Worm (Caenorhabditis elegans) whole organism, L2 larva: ENCODE results near the gene dnj-11.

Experiments
- alr-1 ChIP-seq: fragments of 150-350 bp; optimal IDR thresholded peaks from 2 replicates; lab custom pipeline; 2014; ENCODE audit warnings: missing biosample characterization, missing genetic modification characterization
- ama-1 ChIP-seq: fragments of 150-350 bp; optimal IDR thresholded peaks from 2 replicates; lab custom pipeline; 2018; ENCODE audit warnings: inconsistent platforms
- dmd-4 ChIP-seq: sonication (generic microtip); optimal IDR thresholded peaks from 2 replicates; lab custom pipeline; 2017; ENCODE audit warnings: missing biosample characterization, missing genetic modification characterization
- gmeb-1 ChIP-seq: fragments of 150-350 bp; optimal IDR thresholded peaks from 2 replicates; lab custom pipeline; 2014; ENCODE audit warnings: missing biosample characterization, missing genetic modification characterization
- lin-13 ChIP-seq: fragments of 150-350 bp; optimal IDR thresholded peaks from 2 replicates; lab custom pipeline; 2014; ENCODE audit warnings: missing biosample characterization, missing genetic modification reagents, missing genetic modification characterization
- nhr-23 ChIP-seq: fragments of 150-350 bp; optimal IDR thresholded peaks from 2 replicates; lab custom pipeline; 2014; ENCODE audit warnings: missing biosample characterization, missing genetic modification reagents, missing genetic modification characterization
- nhr-77 ChIP-seq: fragments of 150-350 bp; optimal IDR thresholded peaks from 2 replicates; lab custom pipeline; 2014; ENCODE audit warnings: missing biosample characterization, missing genetic modification characterization
- ztf-1 ChIP-seq: fragments of 200-800 bp; sonication (Bioruptor generic); conservative IDR thresholded peaks from 2 replicates; pipeline ENCODE4 v1.3.6; 2022; ENCODE audit warnings: missing genetic modification characterization, missing compliant biosample characterization

DNA sequence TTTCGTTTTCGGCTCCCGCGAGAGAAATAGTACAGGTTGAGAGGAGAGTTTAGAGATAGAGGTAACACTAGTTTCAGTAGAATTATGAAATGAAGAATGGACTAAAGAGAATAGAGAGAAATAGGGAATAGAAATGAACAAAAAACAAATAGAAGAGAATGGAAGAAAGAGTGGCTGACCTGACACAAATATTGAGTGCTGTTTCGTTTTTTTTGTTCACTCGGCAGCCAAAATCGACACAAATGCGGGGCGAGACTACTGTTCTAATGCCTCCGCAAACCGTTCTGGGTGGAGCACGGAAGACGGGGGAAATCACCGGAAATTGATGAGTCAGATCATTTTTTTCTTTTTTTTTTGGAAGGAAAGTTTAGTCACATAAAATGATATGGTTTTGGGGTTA, 13.0 kb upstream of the dnj-11 start:
- TF ChIP-seq alr-1 (tag; lab: Kevin White, UChicago) (no peak), gmeb-1 (tag; lab: Kevin White, UChicago) (no peak), ztf-1 (no peak), nhr-23 (tag; lab: Kevin White, UChicago) (no peak), lin-13 (GFP tag; lab: Kevin White, UChicago) (no peak), ama-1 (lab: Kevin White, UChicago) (no peak), dmd-4 (tag; lab: Kevin White, UChicago) (no peak), nhr-77 (tag; lab: Kevin White, UChicago) (no peak)
